Worm (Caenorhabditis elegans) whole organism, early embryonic: ENCODE results near the gene best-19.

Source experiments
- B0310.2 ChIP-seq: sonication (generic microtip); optimal IDR thresholded peaks from 2 replicates; lab custom pipeline; 2016; ENCODE audit warnings: mild to moderate bottlenecking, missing genetic modification characterization, missing compliant biosample characterization
- ama-1 ChIP-seq: fragments of 150-350 bp; optimal IDR thresholded peaks from 2 replicates; lab custom pipeline; 2014
- ceh-13 ChIP-seq: fragments of 200-800 bp; sonication (Bioruptor generic); optimal IDR thresholded peaks from 2 replicates; lab custom pipeline; 2018; ENCODE audit warnings: mild to moderate bottlenecking, missing genetic modification characterization, missing compliant biosample characterization
- flt-1 ChIP-seq: fragments of 200-800 bp; sonication (Bioruptor generic); IDR thresholded peaks from 2 replicates; pipeline ENCODE4 v1.3.6; 2022; ENCODE audit warnings: missing genetic modification characterization, missing compliant biosample characterization
- hmg-4 ChIP-seq: fragments of 200-800 bp; sonication (Bioruptor generic); optimal IDR thresholded peaks from 2 replicates; lab custom pipeline; 2018; ENCODE audit warnings: mild to moderate bottlenecking, missing genetic modification characterization, missing compliant biosample characterization
- hnd-1 ChIP-seq: sonication (generic microtip); optimal IDR thresholded peaks from 2 replicates; lab custom pipeline; 2016; ENCODE audit warnings: missing genetic modification characterization, missing compliant biosample characterization
- pes-1 ChIP-seq: fragments of 200-800 bp; sonication (Bioruptor generic); IDR thresholded peaks from 2 replicates; pipeline ENCODE4 v1.3.6; 2022; ENCODE audit warnings: missing genetic modification reagents, missing genetic modification characterization, missing compliant biosample characterization
- scrt-1 ChIP-seq: fragments of 200-800 bp; sonication (Bioruptor generic); IDR thresholded peaks from 2 replicates; pipeline ENCODE4 v1.3.6; 2022; ENCODE audit warnings: missing genetic modification characterization, missing compliant biosample characterization
- sea-1 ChIP-seq: fragments of 200-800 bp; sonication (Bioruptor generic); conservative IDR thresholded peaks from 2 replicates; pipeline ENCODE4 v1.3.6; 2022; ENCODE audit warnings: missing genetic modification characterization, missing compliant biosample characterization
- tbx-11 ChIP-seq: fragments of 200-800 bp; sonication (Bioruptor generic); IDR thresholded peaks from 2 replicates; pipeline ENCODE4 v1.3.6; 2022; ENCODE audit warnings: missing genetic modification characterization, missing compliant biosample characterization
- tbx-37 ChIP-seq: fragments of 200-800 bp; sonication (Bioruptor generic); conservative IDR thresholded peaks from 2 replicates; pipeline ENCODE4 v1.3.6; 2022; ENCODE audit warnings: missing genetic modification reagents, missing genetic modification characterization, missing compliant biosample characterization

ce11 chrIV:244843-245242, 38.6 kb upstream of the best-19 start, which contains the start of gene aass-1:
- TF ChIP-seq tbx-11 (no peak), ama-1 (lab: Kevin White, UChicago) (no peak), hmg-4 (no peak), pes-1 (GFP tag; lab: Robert Waterston, UW) (no peak), flt-1 (no peak), hnd-1 (no peak), tbx-37 (GFP tag; lab: Robert Waterston, UW) (no peak), sea-1 (GFP tag; lab: Robert Waterston, UW) (no peak), ceh-13 (GFP tag; lab: Kevin White, UChicago) (no peak), B0310.2 (tag; lab: Kevin White, UChicago) (no peak), scrt-1 (GFP tag; lab: Robert Waterston, UW) (no peak)
